Worm (Caenorhabditis elegans): ENCODE data around the gene oef-1.

oef-1 gene

DNA sequence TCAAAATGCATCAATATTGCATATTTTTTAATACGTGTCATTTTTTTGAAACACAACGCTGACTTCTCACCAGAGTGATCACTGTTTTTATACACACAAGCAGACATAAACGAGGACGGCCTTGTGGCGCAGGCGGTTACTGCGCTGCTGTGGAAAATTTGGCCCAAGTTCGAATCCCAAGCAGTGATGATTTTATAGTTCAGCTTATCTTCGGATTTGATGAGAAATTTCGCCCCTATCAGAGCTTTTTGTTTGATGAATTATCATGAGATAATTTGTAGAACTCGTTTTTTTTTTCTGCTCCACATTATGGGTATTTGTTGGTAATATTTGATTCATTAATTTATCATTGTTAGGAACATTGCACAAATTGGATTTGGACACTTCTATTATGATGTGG is 25.7 kb downstream of the oef-1 start (continued):
- TF ChIP-seq Y53G8AR.9 (GFP tag; conservative IDR thresholded peaks at IDR 0.05) = peak; percentile 69; the same call in 1 of the 2 replicates
- TF ChIP-seq him-1 (tag; optimal IDR thresholded peaks at IDR 0.05) = peak; percentile 96
- TF ChIP-seq F49E8.2 (tag; optimal IDR thresholded peaks at IDR 0.05; ENCODE audit: insufficient read depth) = peak; percentile 94
- peak; percentile 67 for TF ChIP-seq F22D6.2 (tag; optimal IDR thresholded peaks at IDR 0.05)
- TF ChIP-seq nfya-2 (GFP tag; IDR thresholded peaks at IDR 0.05) = no peak
- TF ChIP-seq madf-6 (GFP tag; IDR thresholded peaks at IDR 0.05) = no peak
- peak; percentile 86 for TF ChIP-seq egl-44 (GFP tag; IDR thresholded peaks at IDR 0.05)
- peak; percentile 91 for TF ChIP-seq ceh-79 (tag; optimal IDR thresholded peaks at IDR 0.05)
- TF ChIP-seq Y95B8A.8 (GFP tag; IDR thresholded peaks at IDR 0.05) = peak; percentile 62; the same call in 1 of the 2 replicates
- peak; percentile 57; the same call in 1 of the 2 replicates for TF ChIP-seq zfh-2 (GFP tag; conservative IDR thresholded peaks at IDR 0.05)
- TF ChIP-seq dpl-1 (GFP tag; optimal IDR thresholded peaks at IDR 0.05) = no peak
- TF ChIP-seq nhr-27 (tag; optimal IDR thresholded peaks at IDR 0.05) = peak; percentile 92
- peak; percentile 38 for TF ChIP-seq dpff-1 (tag; optimal IDR thresholded peaks at IDR 0.05)
- TF ChIP-seq rec-8 (tag; optimal IDR thresholded peaks at IDR 0.05) = peak; percentile 93 to 97
- no peak; the same call in 1 of the 2 replicates for TF ChIP-seq cebp-1 (GFP tag; IDR thresholded peaks at IDR 0.05)
- TF ChIP-seq cebp-1 (tag; optimal IDR thresholded peaks at IDR 0.05) = no peak
- peak; percentile 8 for TF ChIP-seq xnd-1 (tag; optimal IDR thresholded peaks at IDR 0.05)
- TF ChIP-seq B0261.1 (tag; optimal IDR thresholded peaks at IDR 0.05) = peak; percentile 95
- no peak for TF ChIP-seq sdz-38 (tag; optimal IDR thresholded peaks at IDR 0.05)
- TF ChIP-seq snpc-1.1 (tag; optimal IDR thresholded peaks at IDR 0.05; ENCODE audit: insufficient read depth) = peak; percentile 77
- TF ChIP-seq mes-4 (tag; optimal IDR thresholded peaks at IDR 0.05) = peak; percentile 92
- TF ChIP-seq chd-7 (tag; optimal IDR thresholded peaks at IDR 0.05) = peak; percentile 92
- TF ChIP-seq egrh-3 (GFP tag; IDR thresholded peaks at IDR 0.05) = peak; percentile 50; the same call in 1 of the 2 replicates
- TF ChIP-seq T07F8.4 (tag; optimal IDR thresholded peaks at IDR 0.05) = peak; percentile 87
- no peak for TF ChIP-seq ama-1 (optimal IDR thresholded peaks at IDR 0.05)
- TF ChIP-seq ama-1 (GFP tag; optimal IDR thresholded peaks at IDR 0.05) = peak; percentile 81 to 96
- peak; percentile 90 for TF ChIP-seq attf-5 (GFP tag; optimal IDR thresholded peaks at IDR 0.05)
- TF ChIP-seq ZK185.1 (tag; optimal IDR thresholded peaks at IDR 0.05; ENCODE audit: poor library complexity, severe bottlenecking) = peak; percentile 95
- TF ChIP-seq hlh-12 (tag; optimal IDR thresholded peaks at IDR 0.05) = peak; percentile 83
- peak; percentile 96 for TF ChIP-seq snpc-1.3 (tag; optimal IDR thresholded peaks at IDR 0.05; ENCODE audit: insufficient read depth)
- TF ChIP-seq hsf-1 (GFP tag; IDR thresholded peaks at IDR 0.05) = peak; percentile 71
- TF ChIP-seq F37B4.10 (GFP tag; IDR thresholded peaks at IDR 0.05) = 0 out of 2 replicates have a peak, but pooled peaks have one; percentile 82
- TF ChIP-seq gei-17 (GFP tag; optimal IDR thresholded peaks at IDR 0.05) = peak; percentile 48
- peak; percentile 87; the same call in 1 of the 2 replicates for TF ChIP-seq ceh-40 (GFP tag; IDR thresholded peaks at IDR 0.05)
- peak; percentile 71 for TF ChIP-seq ztf-26 (tag; optimal IDR thresholded peaks at IDR 0.05)
- peak; percentile 88 for TF ChIP-seq ets-4 (GFP tag; optimal IDR thresholded peaks at IDR 0.05)
- peak; percentile 79 for TF ChIP-seq hmg-1.2 (GFP tag; IDR thresholded peaks at IDR 0.05)
- TF ChIP-seq cebp-2 (GFP tag; IDR thresholded peaks at IDR 0.05) = peak; percentile 85; the same call in 1 of the 2 replicates
- TF ChIP-seq hrde-1 (tag; optimal IDR thresholded peaks at IDR 0.05; ENCODE audit: borderline replicate concordance) = peak; percentile 96
- TF ChIP-seq pbrm-1 (GFP tag; IDR thresholded peaks at IDR 0.05) = peak; percentile 88
- peak; percentile 99 for TF ChIP-seq rpc-1 (optimal IDR thresholded peaks at IDR 0.05)
- peak; percentile 100 for TF ChIP-seq rpc-1 (tag; optimal IDR thresholded peaks at IDR 0.05)
- TF ChIP-seq bed-2 (GFP tag; IDR thresholded peaks at IDR 0.05) = peak; percentile 49; the same call in 1 of the 2 replicates
- no peak for TF ChIP-seq pha-4 (tag; optimal IDR thresholded peaks at IDR 0.05)
- peak; percentile 86 for TF ChIP-seq rcor-1 (GFP tag; IDR thresholded peaks at IDR 0.05)
- 0 out of 2 replicates have a peak, but pooled peaks have one; percentile 12 for TF ChIP-seq lag-1 (GFP tag; IDR thresholded peaks at IDR 0.05)
- peak; percentile 69 for TF ChIP-seq B0019.2 (GFP tag; conservative IDR thresholded peaks at IDR 0.05)
- TF ChIP-seq somi-1 (GFP tag; optimal IDR thresholded peaks at IDR 0.05) = peak; percentile 82

All from whole organism, young adult.